Worm (Caenorhabditis elegans) whole organism, L4 larva: ENCODE data around the gene T01C8.3.

Experiments
- nhr-25 ChIP-seq: sonication (generic microtip); optimal IDR thresholded peaks from 2 replicates; lab custom pipeline; 2017; ENCODE audit warnings: missing genetic modification characterization, mild to moderate bottlenecking, missing compliant biosample characterization, antibody characterized with exemption, moderate library complexity, borderline replicate concordance; ENCODE audit not compliant: insufficient read depth
- pqm-1 ChIP-seq: sonication (generic microtip); optimal IDR thresholded peaks from 2 replicates; lab custom pipeline; 2017; ENCODE audit warnings: missing biosample characterization, missing genetic modification characterization
- skn-1 ChIP-seq: fragments of 150-350 bp; optimal IDR thresholded peaks from 2 replicates; lab custom pipeline; 2014; ENCODE audit warnings: missing biosample characterization, missing genetic modification characterization
- unc-62 ChIP-seq, 3 experiments: fragments of 150-350 bp in 1 of 3; sonication (generic microtip); optimal IDR thresholded peaks in 2 of 3; peaks in 1 of 3; 1 replicate in 1 of 3; 2 replicates in 2 of 3; lab custom pipeline; 2014 to 2017; ENCODE audit warnings: missing biosample characterization in 3 of 3, missing genetic modification characterization in 3 of 3, missing genetic modification reagents in 3 of 3, missing genotype in 1 of 3
- zfp-2 ChIP-seq: sonication (generic microtip); optimal IDR thresholded peaks from 2 replicates; lab custom pipeline; 2016; ENCODE audit warnings: mild to moderate bottlenecking, missing genetic modification characterization, missing compliant biosample characterization
- zfp-3 ChIP-seq: fragments of 200-800 bp; sonication (Bioruptor generic); conservative IDR thresholded peaks from 2 replicates; pipeline ENCODE4 v1.3.6; 2022; ENCODE audit warnings: missing genetic modification reagents, missing genetic modification characterization, missing compliant biosample characterization

- TF ChIP-seq skn-1 = no peak
- TF ChIP-seq unc-62 (GFP tag; optimal IDR thresholded peaks at IDR 0.05 in 1 of 2; lab: Kevin White, UChicago) = peak in 1 of 2 experiments; percentile 16
- no peak for TF ChIP-seq unc-62 (tag; optimal IDR thresholded peaks at IDR 0.05; lab: Kevin White, UChicago)
- no peak for TF ChIP-seq nhr-25 (tag; lab: Kevin White, UChicago)
- TF ChIP-seq zfp-2 = no peak
- TF ChIP-seq zfp-3 = no peak
- TF ChIP-seq pqm-1 = no peak
These were observed 20.5 kb upstream of the T01C8.3 start for ce11 chrX:16803545-16803944.
